Fruit fly (Drosophila melanogaster) S2 (cell line): ENCODE measurements around the gene Ldsdh1.

ENCODE experiments used
- CG8478 ChIP-seq: fragments of >200 bp; optimal IDR thresholded peaks from 2 replicates; lab custom pipeline; 2018
- CTCF ChIP-seq, 2 experiments: fragments of >200 bp; optimal IDR thresholded peaks; 2 replicates each; lab custom pipeline; 2018

Gene Ldsdh1

DNA sequence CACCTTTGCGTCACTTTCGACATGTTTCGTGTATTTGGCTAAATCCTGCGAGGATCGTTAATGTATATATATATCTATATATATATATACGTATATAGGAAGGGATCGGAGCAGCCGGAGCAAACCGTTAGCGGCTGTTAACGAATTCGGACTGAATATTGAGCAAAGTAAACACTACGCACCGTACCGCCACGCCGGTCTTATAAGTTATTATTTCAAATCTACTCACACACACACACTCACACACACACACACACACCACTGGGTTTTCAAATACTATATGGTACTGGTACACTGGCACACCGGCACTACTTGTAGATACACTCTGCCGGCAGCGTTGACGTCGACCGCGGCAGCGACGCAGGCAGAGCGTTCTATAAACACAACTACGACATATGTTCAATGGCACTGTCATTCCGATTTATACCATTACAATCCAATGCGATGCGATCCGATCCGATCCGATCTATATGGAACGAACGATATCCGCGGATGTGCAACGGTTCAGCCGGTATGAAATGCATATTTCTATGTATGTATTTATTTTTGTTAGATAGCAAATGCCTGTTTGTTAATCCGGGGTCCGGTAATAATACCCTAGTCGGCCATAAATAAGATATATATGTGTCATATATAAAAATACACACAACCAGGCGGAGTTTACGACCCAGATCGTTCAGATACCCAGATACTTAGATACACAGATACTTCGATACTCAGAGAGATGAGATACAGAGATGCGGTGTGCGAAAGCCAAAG lies at the start of gene Ldsdh1:
TSS of gene Ldsdh1 (minus strand) at position 179 of the 759 bp plus-strand sequence.
- TF ChIP-seq CG8478 = no peak

DNA sequence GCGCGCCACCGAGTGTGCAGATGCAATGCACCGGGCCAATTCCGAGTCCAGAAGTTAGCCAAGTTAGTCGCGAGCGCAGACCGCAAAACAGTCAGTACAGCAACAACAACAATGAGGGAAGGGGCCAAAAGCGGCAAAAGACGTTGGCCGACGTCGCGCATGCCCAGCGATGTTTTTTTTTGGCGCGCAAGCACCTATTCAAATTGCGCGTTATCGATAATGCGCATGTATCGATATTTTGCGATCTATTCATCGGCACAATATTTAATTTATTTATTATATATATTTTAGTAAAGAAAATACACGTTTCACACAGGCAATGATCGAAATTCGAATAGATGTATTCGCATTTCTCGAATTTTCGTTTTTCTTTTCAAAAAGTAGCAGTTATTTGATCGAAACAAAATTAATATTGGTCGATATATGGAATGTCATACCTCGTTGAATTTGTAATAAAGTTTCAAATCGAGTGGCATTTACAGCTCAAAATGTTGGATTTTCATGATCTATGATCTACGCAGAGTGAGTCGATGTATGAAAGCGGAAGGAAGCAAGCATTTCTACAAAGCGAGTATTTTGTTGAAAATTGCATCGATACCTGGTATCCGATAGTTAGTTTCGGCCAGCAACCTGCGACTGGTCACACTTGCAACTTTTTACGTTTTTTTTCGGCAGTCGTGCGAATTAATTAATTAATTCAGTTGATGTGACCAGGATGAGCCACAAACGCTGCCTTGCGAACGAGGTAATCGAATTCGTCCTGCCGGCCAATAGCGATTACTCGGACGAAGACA lies 48.0 kb upstream of the Ldsdh1 start, which contains the start of gene CG2116:
TSS of gene CG2116 (plus strand) at position 609 of the 794 bp plus-strand sequence.
- TF ChIP-seq CG8478 = no peak
- TF ChIP-seq CTCF (optimal IDR thresholded peaks at IDR 0.05; lab: Kevin White, UChicago) = no peak

DNA sequence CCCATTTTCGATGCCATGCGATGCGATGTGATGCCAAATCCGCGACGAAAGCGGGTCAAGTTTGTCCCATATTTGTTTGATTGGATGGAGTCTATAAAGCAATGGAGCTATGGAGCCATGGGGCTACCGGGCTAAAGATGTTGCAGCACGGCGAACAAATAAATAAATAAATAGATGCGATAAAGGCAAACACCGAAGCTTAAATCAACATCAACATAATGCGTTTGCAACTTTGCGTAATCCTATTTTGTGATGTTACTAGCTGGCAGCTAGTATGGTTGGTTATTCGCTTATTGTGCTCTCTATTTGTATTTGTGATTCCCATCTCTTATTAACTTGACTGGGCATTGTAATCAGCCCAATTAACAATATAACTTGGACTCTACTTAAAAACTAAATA lies 46.7 kb upstream of the Ldsdh1 start:
- TF ChIP-seq CTCF (optimal IDR thresholded peaks at IDR 0.05; lab: Kevin White, UChicago) = no peak
- no peak for TF ChIP-seq CG8478

DNA sequence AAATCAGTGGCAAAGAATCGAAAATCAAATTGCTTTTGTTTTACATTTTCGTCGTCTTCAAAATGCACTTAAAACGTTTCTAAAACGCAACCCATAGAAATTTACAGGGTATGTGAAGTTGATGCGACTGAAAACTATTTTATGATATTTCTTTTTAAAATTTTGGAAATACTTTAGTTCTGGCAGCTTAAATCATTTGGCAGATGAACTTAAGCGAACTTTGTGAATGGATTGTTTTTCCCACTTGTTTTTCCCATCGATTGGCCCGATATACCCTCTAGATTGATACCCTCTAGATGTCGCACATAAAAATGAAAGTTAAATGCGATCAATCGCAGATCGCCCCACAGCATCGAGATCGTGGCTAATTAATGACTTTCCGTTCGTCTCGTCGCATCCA lies 44.7 kb upstream of the Ldsdh1 start:
- TF ChIP-seq CTCF (optimal IDR thresholded peaks at IDR 0.05; lab: Kevin White, UChicago) (no peak), CG8478 (no peak)

DNA sequence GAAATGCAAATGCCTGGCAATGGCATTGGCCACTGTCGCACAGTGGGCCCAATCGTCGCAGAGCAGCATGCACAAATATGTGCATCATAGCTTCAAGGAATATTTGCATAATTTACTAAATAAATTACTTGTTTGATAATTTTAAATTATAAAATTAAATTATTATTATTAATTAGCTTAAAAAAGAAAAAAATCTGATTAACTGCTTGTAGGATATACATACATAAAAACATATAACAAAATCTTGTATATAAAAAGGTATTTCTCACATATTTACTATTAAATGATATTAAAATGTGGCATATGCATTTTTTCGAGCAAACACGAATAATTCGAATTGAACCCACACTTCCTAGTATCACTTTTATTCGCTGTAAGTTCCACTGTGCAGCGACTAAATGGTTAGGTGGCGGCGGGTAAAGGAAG lies 43.8 kb upstream of the Ldsdh1 start:
- TF ChIP-seq CG8478 = no peak
- TF ChIP-seq CTCF (optimal IDR thresholded peaks at IDR 0.05; lab: Kevin White, UChicago) = no peak

DNA sequence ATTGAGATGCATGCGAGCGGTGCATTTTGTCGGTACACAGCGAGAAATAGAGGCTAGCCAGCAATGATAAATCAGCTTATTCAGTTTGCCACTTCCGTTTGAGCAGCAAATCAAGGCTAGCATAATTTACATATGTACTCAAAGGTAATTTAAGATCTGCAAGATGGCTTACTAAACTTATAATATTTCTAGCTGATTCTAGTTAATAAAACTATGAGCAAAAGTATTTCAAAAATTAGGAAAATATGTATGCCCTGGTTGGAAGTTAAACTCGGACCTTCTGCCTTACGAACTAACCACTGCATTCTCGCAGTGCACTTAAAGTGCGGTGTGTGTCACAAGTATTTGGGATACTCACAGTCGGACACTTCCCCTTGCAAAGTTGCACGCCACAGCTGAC lies 41.4 kb upstream of the Ldsdh1 start:
- TF ChIP-seq CG8478 (no peak), CTCF (optimal IDR thresholded peaks at IDR 0.05; lab: Kevin White, UChicago) (no peak)

DNA sequence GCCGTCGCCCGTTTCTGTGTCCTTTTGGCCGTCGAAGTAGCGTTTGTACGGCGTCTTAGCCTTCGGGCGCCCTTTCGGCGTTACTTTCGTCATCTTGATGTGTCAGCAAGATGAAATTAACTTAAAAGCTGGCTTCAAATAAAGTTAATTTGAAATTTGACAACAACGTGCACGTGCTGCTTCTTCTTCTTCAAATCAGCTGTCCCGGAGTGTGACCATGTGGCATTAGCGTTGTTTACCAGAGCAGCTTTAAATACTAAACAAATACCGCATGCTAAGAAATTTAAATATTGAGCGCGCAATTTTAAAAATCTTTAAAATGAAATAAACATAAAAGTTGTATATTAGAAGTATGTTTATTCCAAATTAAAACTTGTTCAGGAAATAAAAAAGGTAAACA lies 39.5 kb upstream of the Ldsdh1 start, which contains the start of gene CG2260:
TSS of gene CG2260 (minus strand) at position 209 of the 400 bp plus-strand sequence.
- TF ChIP-seq CG8478 (no peak), CTCF (optimal IDR thresholded peaks at IDR 0.05; lab: Kevin White, UChicago) (no peak)

DNA sequence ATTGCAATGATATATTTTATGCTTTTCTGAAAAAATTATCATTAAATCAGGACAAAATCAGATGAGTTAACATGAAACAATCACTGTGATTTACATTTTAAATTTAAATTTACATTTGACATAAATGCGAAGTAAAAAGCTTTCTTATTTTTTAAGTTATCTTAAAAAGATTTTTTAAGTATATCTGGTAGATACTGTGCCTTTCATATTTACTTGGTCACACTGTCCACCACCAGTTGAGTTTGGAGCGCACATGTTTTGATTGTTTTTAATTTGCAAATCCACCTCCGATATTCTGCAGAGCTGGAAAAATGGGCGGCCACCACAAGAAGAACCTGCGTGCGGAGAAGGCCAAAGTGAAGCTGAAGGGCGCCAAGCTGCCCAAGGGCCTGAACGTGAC lies 35.4 kb upstream of the Ldsdh1 start, which contains the start of gene CG1575:
TSS of gene CG1575 (plus strand) at position 200 of the 400 bp plus-strand sequence.
- no peak for TF ChIP-seq CTCF (optimal IDR thresholded peaks at IDR 0.05; lab: Kevin White, UChicago)
- TF ChIP-seq CG8478 = no peak

DNA sequence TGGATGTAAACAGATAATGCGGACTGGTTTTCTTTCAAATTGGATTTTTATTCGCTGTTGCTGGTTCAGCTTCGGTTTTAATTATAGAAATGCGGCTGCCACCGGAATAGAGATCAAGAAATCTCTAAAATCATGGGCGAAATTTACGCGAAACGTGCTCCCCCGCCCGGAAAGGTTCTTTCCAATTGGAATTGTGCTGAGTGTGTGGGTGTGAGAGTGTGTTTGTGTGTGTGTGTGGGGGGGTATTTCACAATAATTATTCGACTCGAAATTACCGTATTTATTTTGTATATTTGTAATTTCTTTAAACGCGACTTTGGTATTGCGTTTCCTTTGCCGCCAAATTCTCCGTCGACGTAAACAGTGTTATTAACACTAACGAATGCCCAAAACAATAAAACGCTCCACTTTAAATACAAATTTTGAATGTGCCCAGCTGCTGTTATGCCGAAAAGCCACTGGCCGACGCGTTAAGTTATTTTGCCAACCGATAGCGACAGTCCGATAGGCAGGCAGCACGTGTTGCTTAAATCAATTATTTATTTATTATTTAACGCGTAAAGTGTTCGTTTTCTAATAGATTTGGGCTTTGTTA lies 34.4 kb upstream of the Ldsdh1 start, which contains the start of gene Gclc:
TSS of gene Gclc (minus strand) at position 431 of the 595 bp plus-strand sequence.
- TF ChIP-seq CG8478 = no peak
- no peak for TF ChIP-seq CTCF (optimal IDR thresholded peaks at IDR 0.05; lab: Kevin White, UChicago)

DNA sequence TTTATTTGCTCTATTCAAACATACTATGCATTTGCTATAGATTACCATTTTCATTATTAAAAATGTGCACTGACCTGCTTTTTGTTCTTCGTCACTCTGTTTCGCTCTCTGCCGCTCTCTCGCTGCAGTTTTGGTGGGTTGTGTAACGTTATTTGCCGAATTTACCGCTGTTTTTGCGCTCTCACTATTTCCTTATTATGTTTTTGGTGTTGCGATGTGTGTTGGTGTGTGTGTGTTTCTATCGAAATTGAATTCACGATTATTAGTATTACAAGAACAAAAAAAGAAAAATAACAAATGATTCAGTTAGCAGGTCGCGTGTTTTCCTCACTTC lies 33.9 kb upstream of the Ldsdh1 start:
- no peak for TF ChIP-seq CTCF (optimal IDR thresholded peaks at IDR 0.05; lab: Kevin White, UChicago)
- no peak for TF ChIP-seq CG8478

DNA sequence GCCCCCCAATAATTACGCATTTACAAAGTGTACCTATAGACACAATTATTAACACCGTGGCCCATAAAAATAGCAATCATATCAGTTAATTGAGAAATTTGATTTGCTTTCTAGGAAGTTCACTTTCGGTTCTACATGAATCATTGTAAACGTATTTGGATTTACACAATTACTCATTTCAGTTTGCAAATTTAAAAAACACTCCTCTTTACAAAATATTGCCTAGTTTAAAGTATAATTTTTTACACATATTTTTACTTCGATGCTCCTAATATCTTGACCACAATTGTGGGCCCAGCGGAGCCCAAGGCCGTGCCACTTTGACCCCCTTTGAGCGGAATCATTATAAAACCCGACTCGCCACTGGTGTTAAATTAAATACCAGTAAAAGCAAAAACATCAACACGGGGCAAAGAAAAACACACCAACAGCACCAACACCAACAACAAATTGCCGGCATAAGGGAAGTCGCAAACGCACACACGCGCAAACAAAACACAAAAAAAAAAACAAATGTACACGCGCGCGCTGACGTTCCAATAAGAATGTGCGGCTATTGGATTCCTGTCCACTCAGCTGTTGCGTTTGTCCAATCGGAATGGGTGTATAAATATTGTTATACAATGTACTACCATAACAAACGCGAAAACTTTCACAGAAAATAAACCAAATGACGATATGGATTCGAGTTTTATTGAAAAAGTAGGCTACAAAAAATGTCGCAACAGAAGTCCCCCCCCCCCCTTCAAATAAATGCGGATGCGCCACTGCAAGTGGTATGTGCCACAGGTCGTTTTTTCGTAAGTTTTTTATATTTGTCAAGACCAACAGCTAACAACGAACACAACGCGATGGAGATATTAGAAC lies 33.3 kb upstream of the Ldsdh1 start:
- no peak for TF ChIP-seq CTCF (optimal IDR thresholded peaks at IDR 0.05; lab: Kevin White, UChicago)

DNA sequence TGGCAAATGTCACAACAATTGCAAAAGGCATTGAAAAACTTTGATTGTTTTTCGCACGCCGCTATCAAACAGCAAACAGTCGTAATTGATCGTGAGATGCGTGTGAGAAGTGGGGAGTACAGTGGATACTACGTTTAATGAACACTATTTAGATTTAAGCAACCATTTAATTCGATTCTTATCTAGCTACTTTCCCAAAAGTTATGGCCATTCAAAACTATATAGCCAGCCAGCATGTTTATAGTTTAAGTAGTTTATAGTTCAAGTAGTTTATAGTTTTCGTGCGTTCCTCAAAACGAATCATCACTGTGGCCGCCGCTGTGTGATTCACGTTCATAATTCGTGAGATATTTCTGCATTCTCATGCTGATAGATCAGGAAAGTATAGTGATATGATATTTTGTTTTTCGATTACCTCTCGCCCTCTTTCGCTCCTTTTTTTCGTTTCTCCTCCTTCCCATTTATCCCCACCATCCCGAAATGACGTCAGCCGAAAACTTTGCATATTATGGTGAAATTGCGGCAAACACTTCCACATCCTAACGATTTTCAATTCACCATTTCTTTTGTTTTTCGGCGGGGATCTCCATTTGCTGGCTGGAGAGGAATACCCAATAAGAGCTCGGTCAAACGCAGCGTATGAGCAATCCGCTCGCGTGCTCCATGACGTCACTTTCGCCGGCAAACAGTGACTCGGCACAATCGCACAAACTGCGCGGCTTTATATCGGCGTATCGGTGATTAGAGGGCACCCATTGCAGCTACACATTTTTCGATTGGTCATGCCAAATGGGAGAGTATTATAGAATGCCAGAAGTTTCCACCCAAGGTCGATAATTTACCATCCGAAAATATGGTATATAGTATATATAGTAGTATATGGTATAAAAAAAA lies 32.2 kb upstream of the Ldsdh1 start:
- TF ChIP-seq CG8478 = no peak
- TF ChIP-seq CTCF (optimal IDR thresholded peaks at IDR 0.05; lab: Kevin White, UChicago) = no peak

DNA sequence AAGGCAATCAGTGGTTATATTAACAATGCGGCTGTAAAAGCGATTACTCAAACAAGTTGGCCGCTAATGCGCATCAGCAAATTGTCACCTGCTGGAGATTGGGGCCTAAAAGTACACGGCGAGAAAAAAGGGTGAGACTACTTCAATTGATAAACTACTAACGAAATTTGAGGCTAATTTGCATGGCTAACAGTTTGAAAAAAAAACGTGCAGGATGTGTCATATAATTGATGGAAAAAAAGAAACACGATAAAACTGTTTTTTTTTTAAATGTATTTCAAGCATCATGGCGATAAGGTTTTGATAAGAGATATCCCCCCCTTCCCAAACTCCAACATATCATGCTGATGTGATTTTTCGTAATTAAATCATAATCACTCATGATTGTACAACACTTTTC lies 31.3 kb upstream of the Ldsdh1 start:
- TF ChIP-seq CTCF (optimal IDR thresholded peaks at IDR 0.05; lab: Kevin White, UChicago) (no peak), CG8478 (no peak)

DNA sequence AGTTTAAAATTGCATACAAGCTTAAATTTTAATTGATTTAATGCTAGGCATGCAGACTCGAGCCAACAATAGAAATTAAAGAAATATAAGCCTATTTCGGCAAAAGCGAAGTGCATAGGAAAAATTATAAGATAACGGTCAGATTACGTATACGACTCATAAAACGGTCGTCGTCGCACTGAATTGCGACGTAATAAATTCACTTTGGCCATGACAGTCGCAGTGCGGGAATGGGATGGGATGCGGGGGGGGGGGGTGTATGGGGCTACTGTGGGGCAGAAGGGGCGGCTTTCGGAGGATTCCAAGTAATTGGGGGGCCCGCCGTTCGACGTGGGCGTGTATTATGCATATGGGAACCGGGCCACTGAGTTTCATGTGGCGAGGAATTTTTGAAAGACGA lies 29.6 kb upstream of the Ldsdh1 start:
- TF ChIP-seq CTCF (optimal IDR thresholded peaks at IDR 0.05; lab: Kevin White, UChicago) (no peak), CG8478 (no peak)
